Worm (Caenorhabditis elegans) whole organism, young adult: Measurements from ENCODE around the gene ZK105.3.

Source experiments
- B0035.1 ChIP-seq: sonication (generic microtip); optimal IDR thresholded peaks from 2 replicates; lab custom pipeline; 2016; ENCODE audit warnings: missing genetic modification characterization, mild to moderate bottlenecking, missing compliant biosample characterization, missing genotype, missing genetic modification reagents
- C17E4.6 ChIP-seq: fragments of 200-800 bp; sonication (Bioruptor generic); IDR thresholded peaks from 2 replicates; pipeline ENCODE4 v1.3.6; 2022; ENCODE audit warnings: missing genetic modification reagents, missing genetic modification characterization, missing compliant biosample characterization
- F23B12.7 ChIP-seq: sonication (generic microtip); optimal IDR thresholded peaks from 2 replicates; lab custom pipeline; 2017; ENCODE audit warnings: missing genetic modification characterization, mild to moderate bottlenecking, missing compliant biosample characterization, antibody characterized with exemption, moderate library complexity; ENCODE audit not compliant: insufficient read depth
- F33H1.4 ChIP-seq: fragments of 200-800 bp; sonication (Bioruptor generic); IDR thresholded peaks from 2 replicates; pipeline ENCODE4 v1.3.6; 2022; ENCODE audit warnings: missing genetic modification reagents, missing genetic modification characterization, missing compliant biosample characterization
- F37B4.10 ChIP-seq: fragments of 200-800 bp; sonication (Bioruptor generic); IDR thresholded peaks from 2 replicates; pipeline ENCODE4 v1.3.6; 2022; ENCODE audit warnings: missing genetic modification characterization, missing compliant biosample characterization
- F39B2.1 ChIP-seq: fragments of 200-800 bp; sonication (Bioruptor generic); IDR thresholded peaks from 2 replicates; pipeline ENCODE4 v1.3.6; 2022; ENCODE audit warnings: missing genetic modification reagents, missing genetic modification characterization, missing compliant biosample characterization
- F52B5.7 ChIP-seq: sonication (generic microtip); optimal IDR thresholded peaks from 2 replicates; lab custom pipeline; 2016; ENCODE audit warnings: mild to moderate bottlenecking, missing genetic modification characterization, missing compliant biosample characterization
- F57C9.4 ChIP-seq: sonication (generic microtip); optimal IDR thresholded peaks from 2 replicates; lab custom pipeline; 2017; ENCODE audit warnings: mild to moderate bottlenecking, missing genetic modification characterization, missing compliant biosample characterization
- T07F8.4 ChIP-seq: sonication (generic microtip); optimal IDR thresholded peaks from 2 replicates; lab custom pipeline; 2016; ENCODE audit warnings: mild to moderate bottlenecking, missing genetic modification characterization, moderate library complexity, missing compliant biosample characterization
- Y67H2A.10 ChIP-seq: fragments of 200-800 bp; sonication (Bioruptor generic); conservative IDR thresholded peaks from 2 replicates; pipeline ENCODE4 v1.3.6; 2022; ENCODE audit warnings: missing genetic modification reagents, missing genetic modification characterization, missing compliant biosample characterization
- Y79H2A.3 ChIP-seq: fragments of 200-800 bp; sonication (Bioruptor generic); conservative IDR thresholded peaks from 2 replicates; pipeline ENCODE4 v1.3.6; 2022; ENCODE audit warnings: missing genetic modification reagents, missing genetic modification characterization, missing compliant biosample characterization
- Y95B8A.8 ChIP-seq: fragments of 200-800 bp; sonication (Bioruptor generic); IDR thresholded peaks from 2 replicates; pipeline ENCODE4 v1.3.6; 2022; ENCODE audit warnings: missing genetic modification reagents, missing genetic modification characterization, missing compliant biosample characterization
- akir-1 ChIP-seq: fragments of 200-800 bp; sonication (Bioruptor generic); optimal IDR thresholded peaks from 2 replicates; lab custom pipeline; 2018; ENCODE audit warnings: mild to moderate bottlenecking, missing genetic modification characterization, moderate library complexity, missing compliant biosample characterization
- ama-1 ChIP-seq, 3 experiments: fragments of 150-350 bp in 1 of 3; sonication (generic microtip) in 2 of 3; optimal IDR thresholded peaks; 2 replicates each; lab custom pipeline; 2014 to 2018; ENCODE audit warnings: missing biosample characterization in 2 of 3, missing genetic modification characterization in 2 of 3, missing genetic modification reagents in 2 of 3
- aptf-3 ChIP-seq: fragments of 200-800 bp; sonication (Bioruptor generic); IDR thresholded peaks from 2 replicates; pipeline ENCODE4 v1.3.6; 2022; ENCODE audit warnings: missing genetic modification characterization, missing compliant biosample characterization
- attf-5 ChIP-seq: fragments of 200-800 bp; sonication (Bioruptor generic); optimal IDR thresholded peaks from 2 replicates; lab custom pipeline; 2018; ENCODE audit warnings: mild to moderate bottlenecking, missing genetic modification characterization, missing compliant biosample characterization
- bed-2 ChIP-seq: fragments of 200-800 bp; sonication (Bioruptor generic); IDR thresholded peaks from 2 replicates; pipeline ENCODE4 v1.3.6; 2022; ENCODE audit warnings: missing genetic modification reagents, missing genetic modification characterization, missing compliant biosample characterization
- cebp-1 ChIP-seq, 2 experiments: fragments of 200-800 bp in 1 of 2; sonication (Bioruptor generic) in 1 of 2; sonication (generic microtip) in 1 of 2; IDR thresholded peaks in 1 of 2; optimal IDR thresholded peaks in 1 of 2; 2 replicates each; pipeline versions ENCODE4 v1.3.6 to Lab custom; 2017 to 2022; ENCODE audit warnings: missing compliant biosample characterization in 2 of 2, missing genetic modification characterization in 2 of 2, mild to moderate bottlenecking in 1 of 2, missing genetic modification reagents in 1 of 2, moderate library complexity in 1 of 2
- ceh-100 ChIP-seq: fragments of 200-800 bp; sonication (Bioruptor generic); IDR thresholded peaks from 2 replicates; pipeline ENCODE4 v1.3.6; 2022; ENCODE audit warnings: missing genetic modification reagents, missing genetic modification characterization, missing compliant biosample characterization
- ceh-27 ChIP-seq: fragments of 200-800 bp; sonication (Bioruptor generic); optimal IDR thresholded peaks from 2 replicates; lab custom pipeline; 2018; ENCODE audit warnings: mild to moderate bottlenecking, missing genetic modification characterization, moderate library complexity, missing compliant biosample characterization
- die-1 ChIP-seq: sonication (generic microtip); optimal IDR thresholded peaks from 2 replicates; lab custom pipeline; 2016; ENCODE audit warnings: missing genotype, mild to moderate bottlenecking, missing genetic modification characterization, missing compliant biosample characterization
- dox-1 ChIP-seq: fragments of 200-800 bp; sonication (Bioruptor generic); IDR thresholded peaks from 2 replicates; pipeline ENCODE4 v1.3.6; 2022; ENCODE audit warnings: missing genetic modification reagents, missing genetic modification characterization, missing compliant biosample characterization
- dpl-1 ChIP-seq: fragments of 150-350 bp; optimal IDR thresholded peaks from 2 replicates; lab custom pipeline; 2014; ENCODE audit warnings: missing biosample characterization, missing genetic modification reagents, missing genetic modification characterization
- efl-1 ChIP-seq: fragments of 150-350 bp; optimal IDR thresholded peaks from 2 replicates; lab custom pipeline; 2014; ENCODE audit warnings: missing biosample characterization, missing genetic modification reagents, missing genetic modification characterization
- egl-18 ChIP-seq: fragments of 200-800 bp; sonication (Bioruptor generic); IDR thresholded peaks from 2 replicates; pipeline ENCODE4 v1.3.6; 2022; ENCODE audit warnings: missing genetic modification reagents, missing genetic modification characterization, missing compliant biosample characterization
- gei-17 ChIP-seq: fragments of 200-800 bp; sonication (Bioruptor generic); optimal IDR thresholded peaks from 2 replicates; lab custom pipeline; 2018; ENCODE audit warnings: mild to moderate bottlenecking, missing genetic modification characterization, missing compliant biosample characterization
- hmg-1.2 ChIP-seq: fragments of 200-800 bp; sonication (Bioruptor generic); IDR thresholded peaks from 2 replicates; pipeline ENCODE4 v1.3.6; 2022; ENCODE audit warnings: missing genetic modification reagents, missing genetic modification characterization, missing compliant biosample characterization
- lag-1 ChIP-seq: fragments of 200-800 bp; sonication (Bioruptor generic); IDR thresholded peaks from 2 replicates; pipeline ENCODE4 v1.3.6; 2022; ENCODE audit warnings: missing genetic modification reagents, missing genetic modification characterization, missing compliant biosample characterization
- let-607 ChIP-seq, 2 experiments: fragments of 200-800 bp in 1 of 2; sonication (Bioruptor generic) in 1 of 2; sonication (generic microtip) in 1 of 2; optimal IDR thresholded peaks; 2 replicates each; lab custom pipeline; 2016 to 2018; ENCODE audit warnings: mild to moderate bottlenecking in 2 of 2, missing compliant biosample characterization in 2 of 2, missing genetic modification characterization in 2 of 2, moderate library complexity in 2 of 2, missing genotype in 1 of 2
- lin-35 ChIP-seq, 3 experiments: fragments of 150-350 bp in 2 of 3; sonication (generic microtip) in 1 of 3; optimal IDR thresholded peaks; 2 replicates each; lab custom pipeline; 2014 to 2018; ENCODE audit warnings: missing biosample characterization in 3 of 3, missing genetic modification characterization in 3 of 3, missing genetic modification reagents in 3 of 3
- lin-54 ChIP-seq: fragments of 200-800 bp; sonication (Bioruptor generic); optimal IDR thresholded peaks from 2 replicates; lab custom pipeline; 2018; ENCODE audit warnings: mild to moderate bottlenecking, missing genetic modification characterization, missing compliant biosample characterization
- lsy-27 ChIP-seq: sonication (generic microtip); optimal IDR thresholded peaks from 2 replicates; lab custom pipeline; 2017; ENCODE audit warnings: missing genetic modification characterization, mild to moderate bottlenecking, missing compliant biosample characterization, antibody characterized with exemption, missing genotype, borderline replicate concordance; ENCODE audit not compliant: insufficient read depth
- madf-3 ChIP-seq: fragments of 200-800 bp; sonication (Bioruptor generic); IDR thresholded peaks from 2 replicates; pipeline ENCODE4 v1.3.6; 2022; ENCODE audit warnings: missing genetic modification reagents, missing genetic modification characterization, missing compliant biosample characterization
- madf-8 ChIP-seq: fragments of 200-800 bp; sonication (Bioruptor generic); conservative IDR thresholded peaks from 2 replicates; pipeline ENCODE4 v1.3.6; 2022; ENCODE audit warnings: missing genetic modification reagents, missing genetic modification characterization, missing compliant biosample characterization
- mcd-1 ChIP-seq: fragments of 200-800 bp; sonication (Bioruptor generic); IDR thresholded peaks from 2 replicates; pipeline ENCODE4 v1.3.6; 2022; ENCODE audit warnings: missing genetic modification reagents, missing genetic modification characterization, missing compliant biosample characterization
- mes-4 ChIP-seq: sonication (generic microtip); optimal IDR thresholded peaks from 2 replicates; lab custom pipeline; 2016; ENCODE audit warnings: missing genotype, missing genetic modification characterization, missing compliant biosample characterization
- mxl-1 ChIP-seq: sonication (generic microtip); optimal IDR thresholded peaks from 2 replicates; lab custom pipeline; 2016; ENCODE audit warnings: missing genetic modification characterization, missing compliant biosample characterization
- nfyb-1 ChIP-seq: fragments of 200-800 bp; sonication (Bioruptor generic); IDR thresholded peaks from 2 replicates; pipeline ENCODE4 v1.3.6; 2022; ENCODE audit warnings: missing genetic modification reagents, missing genetic modification characterization, missing compliant biosample characterization
- nhr-179 ChIP-seq: sonication (generic microtip); optimal IDR thresholded peaks from 2 replicates; lab custom pipeline; 2016; ENCODE audit warnings: mild to moderate bottlenecking, missing genetic modification characterization, missing compliant biosample characterization
- pbrm-1 ChIP-seq: fragments of 200-800 bp; sonication (Bioruptor generic); IDR thresholded peaks from 2 replicates; pipeline ENCODE4 v1.3.6; 2022; ENCODE audit warnings: missing genetic modification reagents, missing genetic modification characterization, missing compliant biosample characterization
- snpc-4 ChIP-seq, 5 experiments: fragments of 150-350 bp in 1 of 5; sonication (generic microtip) in 4 of 5; optimal IDR thresholded peaks; 2 replicates each; lab custom pipeline; 2014 to 2018; ENCODE audit warnings: missing genetic modification characterization in 5 of 5, missing biosample characterization in 3 of 5, antibody characterized with exemption in 2 of 5, mild to moderate bottlenecking in 2 of 5, missing compliant biosample characterization in 2 of 5, missing genotype in 2 of 5, moderate library complexity in 2 of 5, missing genetic modification reagents in 1 of 5
- xnd-1 ChIP-seq: sonication (generic microtip); optimal IDR thresholded peaks from 2 replicates; lab custom pipeline; 2016; ENCODE audit warnings: missing genotype, missing genetic modification reagents, missing genetic modification characterization, missing compliant biosample characterization
- zim-3 ChIP-seq: sonication (generic microtip); optimal IDR thresholded peaks from 2 replicates; lab custom pipeline; 2017; ENCODE audit warnings: mild to moderate bottlenecking, missing genetic modification characterization, moderate library complexity, missing compliant biosample characterization
- ztf-3 ChIP-seq: fragments of 200-800 bp; sonication (Bioruptor generic); optimal IDR thresholded peaks from 2 replicates; lab custom pipeline; 2018; ENCODE audit warnings: mild to moderate bottlenecking, missing genetic modification characterization, missing compliant biosample characterization

The ZK105.3 gene

ce11 chrV:7734909-7735308 lies 38.0 kb downstream of the ZK105.3 start, which contains the start of gene clic-1:
Gene clic-1 (minus strand): TSS chrV:7734911.
- TF ChIP-seq F23B12.7 (tag; lab: Kevin White, UChicago): peak; percentile 25
- no peak for TF ChIP-seq dox-1
- TF ChIP-seq ama-1 (optimal IDR thresholded peaks at IDR 0.05; lab: Kevin White, UChicago): no peak
- TF ChIP-seq ama-1 (GFP tag; optimal IDR thresholded peaks at IDR 0.05; lab: Kevin White, UChicago): no peak
- peak in 1 of 3 experiments; percentile 86 for TF ChIP-seq lin-35 (GFP tag; optimal IDR thresholded peaks at IDR 0.05; lab: Kevin White, UChicago)
- TF ChIP-seq pbrm-1 (GFP tag; lab: Robert Waterston, UW): no peak
- no peak for TF ChIP-seq nhr-179
- TF ChIP-seq gei-17: no peak
- no peak for TF ChIP-seq T07F8.4
- peak; percentile 79 to 82 for TF ChIP-seq let-607 (tag; optimal IDR thresholded peaks at IDR 0.05; lab: Kevin White, UChicago)
- no peak for TF ChIP-seq nfyb-1 (GFP tag; lab: Robert Waterston, UW)
- no peak for TF ChIP-seq C17E4.6
- TF ChIP-seq mxl-1 (tag; lab: Kevin White, UChicago): no peak
- peak; percentile 14; the same call in 1 of the 2 replicates for TF ChIP-seq F33H1.4 (GFP tag; lab: Robert Waterston, UW)
- no peak for TF ChIP-seq Y79H2A.3 (GFP tag; lab: Robert Waterston, UW)
- TF ChIP-seq bed-2: no peak
- TF ChIP-seq akir-1 (GFP tag; lab: Kevin White, UChicago): no peak
- TF ChIP-seq dpl-1: peak; percentile 62
- peak; percentile 16 for TF ChIP-seq attf-5 (GFP tag; lab: Kevin White, UChicago)
- no peak for TF ChIP-seq lsy-27 (tag; lab: Kevin White, UChicago)
- TF ChIP-seq B0035.1: no peak
- TF ChIP-seq ztf-3: no peak
- TF ChIP-seq cebp-1 (GFP tag; IDR thresholded peaks at IDR 0.05; lab: Robert Waterston, UW): peak; percentile 69
- peak; percentile 94 for TF ChIP-seq cebp-1 (tag; optimal IDR thresholded peaks at IDR 0.05; lab: Kevin White, UChicago)
- no peak for TF ChIP-seq zim-3 (tag; lab: Kevin White, UChicago)
- TF ChIP-seq F39B2.1 (GFP tag; lab: Robert Waterston, UW): no peak
- no peak for TF ChIP-seq Y95B8A.8 (GFP tag; lab: Robert Waterston, UW)
- peak; percentile 14; the same call in 1 of the 2 replicates for TF ChIP-seq hmg-1.2 (GFP tag; lab: Robert Waterston, UW)
- 0 out of 2 replicates have a peak, but pooled peaks have one; percentile 32 for TF ChIP-seq mcd-1 (GFP tag; lab: Robert Waterston, UW)
- peak; percentile 98 for TF ChIP-seq madf-3 (GFP tag; lab: Robert Waterston, UW)
- peak; percentile 24 for TF ChIP-seq ceh-27 (GFP tag; lab: Kevin White, UChicago)
- no peak for TF ChIP-seq mes-4
- peak; percentile 82 for TF ChIP-seq efl-1
- no peak for TF ChIP-seq F37B4.10 (GFP tag; lab: Robert Waterston, UW)
- no peak for TF ChIP-seq egl-18 (GFP tag; lab: Robert Waterston, UW)
- peak; percentile 91 for TF ChIP-seq lin-54 (GFP tag; lab: Kevin White, UChicago)
- no peak for TF ChIP-seq snpc-4 (GFP tag; optimal IDR thresholded peaks at IDR 0.05; lab: Kevin White, UChicago)
- no peak for TF ChIP-seq snpc-4 (tag; optimal IDR thresholded peaks at IDR 0.05; lab: Kevin White, UChicago)
- TF ChIP-seq, all 124 proteins: peak for 13

ce11 chrV:7735319-7735718 lies 38.4 kb downstream of the ZK105.3 start, which contains the start of gene srr-10:
Gene srr-10 (plus strand): TSS chrV:7735619.
- TF ChIP-seq ceh-100 (no peak), Y67H2A.10 (GFP tag; lab: Robert Waterston, UW) (no peak), xnd-1 (tag; lab: Kevin White, UChicago) (no peak), aptf-3 (GFP tag; lab: Robert Waterston, UW) (no peak), lag-1 (no peak), F52B5.7 (tag; lab: Kevin White, UChicago) (no peak), die-1 (no peak), madf-8 (GFP tag; lab: Robert Waterston, UW) (no peak), F57C9.4 (no peak), T07F8.4 (no peak), B0035.1 (no peak)
